Worm (Caenorhabditis elegans): ENCODE results near the gene srh-141.

Gene srh-141

DNA sequence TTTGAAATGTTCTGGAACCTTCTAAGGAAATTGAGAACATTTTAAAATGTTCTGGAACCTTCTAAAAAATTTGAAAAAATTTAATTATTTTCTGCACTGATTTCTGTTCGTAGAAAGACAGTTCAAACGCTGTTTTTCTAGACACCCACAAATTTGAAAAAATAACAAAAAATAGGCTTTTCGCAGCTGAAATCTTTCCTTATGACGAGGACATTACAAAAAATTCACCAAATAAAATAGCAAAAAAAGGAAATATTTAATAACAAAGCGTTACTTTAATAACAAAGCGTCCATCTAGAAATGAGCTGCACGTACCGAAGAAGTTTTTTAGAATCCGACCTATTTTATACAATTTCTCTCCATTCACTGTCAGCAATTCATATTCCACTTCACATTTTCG, at the start of gene srh-141:
srh-141 (plus strand) TSS at position 301 of the 400 bp plus-strand sequence.
- TF ChIP-seq cog-1 (tag; optimal IDR thresholded peaks at IDR 0.05): no peak
- TF ChIP-seq flt-1 (GFP tag; IDR thresholded peaks at IDR 0.05): no peak
- TF ChIP-seq med-1 (GFP tag; optimal IDR thresholded peaks at IDR 0.05; ENCODE audit: insufficient read depth): no peak
- no peak for TF ChIP-seq tab-1 (GFP tag; IDR thresholded peaks at IDR 0.05)
- no peak for TF ChIP-seq klf-2 (GFP tag; conservative IDR thresholded peaks at IDR 0.05)
- TF ChIP-seq ref-1 (GFP tag; conservative IDR thresholded peaks at IDR 0.05): no peak
- TF ChIP-seq ztf-23 (GFP tag; IDR thresholded peaks at IDR 0.05): no peak
- no peak for TF ChIP-seq T22C8.4 (GFP tag; IDR thresholded peaks at IDR 0.05)
- no peak for TF ChIP-seq ztf-29 (GFP tag; IDR thresholded peaks at IDR 0.05)

DNA sequence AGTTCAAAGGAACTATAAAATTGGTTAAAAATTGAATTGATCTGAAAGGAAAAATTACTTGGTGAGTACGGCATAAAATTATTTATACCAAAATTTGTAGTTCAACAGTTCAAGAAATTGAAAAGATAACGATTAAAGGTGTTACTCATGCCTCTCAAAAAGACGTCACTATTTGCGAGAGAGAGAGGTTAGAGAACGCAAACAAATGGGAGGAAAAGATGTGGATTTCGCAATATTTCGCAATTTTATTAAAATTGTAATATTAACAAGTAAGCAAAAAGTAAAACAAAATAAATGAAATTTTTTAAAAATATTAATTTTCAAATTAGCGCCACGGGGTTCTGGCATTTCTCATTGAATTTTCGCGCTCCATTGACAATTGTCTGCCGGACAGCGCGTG, 48.6 kb upstream of the srh-141 start, which contains the start of gene F13A7.11:
F13A7.11 (minus strand) TSS at position 174 of the 400 bp plus-strand sequence.
- no peak for TF ChIP-seq klf-2 (GFP tag; conservative IDR thresholded peaks at IDR 0.05)
- no peak for TF ChIP-seq cog-1 (tag; optimal IDR thresholded peaks at IDR 0.05)
- TF ChIP-seq T22C8.4 (GFP tag; IDR thresholded peaks at IDR 0.05): no peak
- TF ChIP-seq ztf-23 (GFP tag; IDR thresholded peaks at IDR 0.05): no peak
- no peak for TF ChIP-seq tab-1 (GFP tag; IDR thresholded peaks at IDR 0.05)
- no peak for TF ChIP-seq ztf-29 (GFP tag; IDR thresholded peaks at IDR 0.05)
- no peak for TF ChIP-seq ref-1 (GFP tag; conservative IDR thresholded peaks at IDR 0.05)
- TF ChIP-seq flt-1 (GFP tag; IDR thresholded peaks at IDR 0.05): no peak
- TF ChIP-seq med-1 (GFP tag; optimal IDR thresholded peaks at IDR 0.05; ENCODE audit: insufficient read depth): no peak

DNA sequence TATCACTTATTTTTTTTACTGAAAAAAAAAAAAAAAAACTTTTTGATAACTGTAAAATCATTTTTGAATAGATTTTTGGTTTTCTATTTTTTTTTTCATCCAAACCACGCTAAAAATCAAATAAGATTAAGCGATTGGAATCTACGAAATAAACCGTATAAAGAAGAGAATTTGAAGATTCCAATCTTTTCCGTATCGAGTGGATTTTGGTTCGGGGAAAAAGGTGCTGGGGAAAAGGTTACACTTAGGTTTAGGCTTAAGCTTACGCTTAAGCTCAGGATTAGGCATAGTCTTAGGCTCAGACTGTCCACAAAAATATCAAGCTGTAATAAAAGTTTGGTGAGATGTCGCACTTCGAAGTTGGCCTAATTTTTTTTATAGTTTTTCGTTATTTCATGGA, 48.0 kb upstream of the srh-141 start, which contains the start of gene F13A7.12:
F13A7.12 (plus strand) TSS at position 301 of the 400 bp plus-strand sequence.
- TF ChIP-seq ztf-29 (GFP tag; IDR thresholded peaks at IDR 0.05) (peak; percentile 30; the same call in 1 of the 2 replicates), med-1 (GFP tag; optimal IDR thresholded peaks at IDR 0.05; ENCODE audit: insufficient read depth) (no peak)

DNA sequence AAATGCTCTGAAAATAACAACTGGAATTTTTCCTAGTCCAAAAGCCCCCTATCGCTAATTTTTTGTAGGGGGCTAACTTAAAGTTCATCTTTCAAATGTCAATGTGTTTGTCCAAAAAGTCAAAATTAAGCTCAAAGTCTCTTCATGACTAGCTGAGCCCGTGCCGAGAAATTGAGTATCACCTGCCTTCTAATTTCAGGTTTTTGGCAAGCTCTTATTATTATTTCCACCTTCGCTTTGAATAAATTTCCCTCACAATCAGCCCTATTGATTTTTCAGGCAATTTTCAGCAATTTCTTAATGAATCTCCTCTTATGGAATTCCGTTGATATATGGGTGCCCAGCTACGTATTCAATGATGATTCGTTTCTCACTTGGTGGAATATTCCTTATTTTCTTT, 44.3 kb upstream of the srh-141 start, which contains the start of gene sre-36:
sre-36 (plus strand) TSS at position 301 of the 400 bp plus-strand sequence.
- TF ChIP-seq T22C8.4 (GFP tag; IDR thresholded peaks at IDR 0.05) (no peak), ztf-29 (GFP tag; IDR thresholded peaks at IDR 0.05) (no peak), ztf-23 (GFP tag; IDR thresholded peaks at IDR 0.05) (no peak), cog-1 (tag; optimal IDR thresholded peaks at IDR 0.05) (no peak), ref-1 (GFP tag; conservative IDR thresholded peaks at IDR 0.05) (no peak), klf-2 (GFP tag; conservative IDR thresholded peaks at IDR 0.05) (no peak), med-1 (GFP tag; optimal IDR thresholded peaks at IDR 0.05; ENCODE audit: insufficient read depth) (no peak)

DNA sequence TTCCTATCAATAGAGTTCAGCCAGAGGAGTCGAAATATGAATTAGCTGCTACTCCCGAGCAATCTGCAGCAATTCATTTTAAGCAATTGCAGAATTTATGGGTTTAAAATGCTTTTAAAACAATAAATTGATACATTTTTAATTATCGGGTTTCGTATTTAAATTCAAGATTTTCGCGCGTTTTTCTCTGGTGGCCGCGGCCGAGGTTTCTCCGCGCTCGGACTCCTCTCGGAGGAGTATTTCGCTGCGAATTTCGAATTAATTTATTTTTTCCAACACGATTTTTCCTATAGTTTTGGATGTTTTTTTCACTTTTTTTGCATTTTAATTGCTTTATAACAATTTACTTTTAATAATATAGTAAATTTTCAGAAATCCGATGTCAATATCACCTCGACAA, 42.2 kb upstream of the srh-141 start, which contains the start of gene F13A7.14:
F13A7.14 (plus strand) TSS at position 373 of the 400 bp plus-strand sequence.
- TF ChIP-seq tab-1 (GFP tag; IDR thresholded peaks at IDR 0.05) (no peak), flt-1 (GFP tag; IDR thresholded peaks at IDR 0.05) (peak; percentile 74), klf-2 (GFP tag; conservative IDR thresholded peaks at IDR 0.05) (no peak), ztf-23 (GFP tag; IDR thresholded peaks at IDR 0.05) (peak; percentile 81), cog-1 (tag; optimal IDR thresholded peaks at IDR 0.05) (peak; percentile 9), T22C8.4 (GFP tag; IDR thresholded peaks at IDR 0.05) (no peak), med-1 (GFP tag; optimal IDR thresholded peaks at IDR 0.05; ENCODE audit: insufficient read depth) (no peak), ref-1 (GFP tag; conservative IDR thresholded peaks at IDR 0.05) (no peak)

DNA sequence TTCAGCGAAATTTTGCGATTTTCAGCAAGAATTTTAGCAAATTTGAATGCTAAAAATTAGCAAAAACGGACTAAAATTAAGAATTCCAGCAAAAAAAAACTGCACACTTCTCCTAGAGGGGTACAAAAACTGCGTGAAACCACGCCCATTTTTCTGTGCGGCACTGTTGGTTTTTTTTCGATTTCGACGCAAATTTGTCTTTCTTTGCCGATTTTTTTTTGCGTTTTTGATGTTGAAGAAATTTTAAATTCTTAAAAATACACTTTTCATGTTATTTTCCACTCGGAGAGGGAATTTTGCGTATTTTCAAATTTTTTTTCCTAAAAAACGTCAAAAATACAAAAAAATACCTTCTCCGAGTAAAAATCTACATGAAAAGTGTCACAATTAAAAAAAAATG, 39.8 kb upstream of the srh-141 start, which contains the start of gene syp-1:
syp-1 (plus strand) TSS at position 301 of the 400 bp plus-strand sequence.
- TF ChIP-seq ztf-29 (GFP tag; IDR thresholded peaks at IDR 0.05) (no peak), ref-1 (GFP tag; conservative IDR thresholded peaks at IDR 0.05) (no peak), med-1 (GFP tag; optimal IDR thresholded peaks at IDR 0.05; ENCODE audit: insufficient read depth) (no peak)

DNA sequence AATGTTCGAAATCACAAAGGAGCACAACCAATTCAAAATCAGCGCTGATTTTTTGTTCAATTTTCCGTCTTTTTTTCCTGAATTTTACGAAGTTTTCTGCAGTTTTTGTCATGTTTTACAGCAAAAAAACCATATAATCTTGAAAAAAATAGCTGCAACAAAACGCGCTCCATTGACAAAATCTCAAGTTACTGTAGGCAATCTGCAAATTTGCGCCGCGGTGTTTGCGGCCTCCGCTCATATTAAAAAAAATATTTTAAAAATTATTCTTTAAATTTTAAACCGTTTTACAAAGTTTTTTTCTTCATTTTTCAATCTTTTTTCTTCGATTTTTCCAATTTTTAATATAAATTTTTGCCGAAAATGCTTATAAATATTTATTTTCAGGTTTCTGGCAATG, 38.4 kb upstream of the srh-141 start:
- no peak for TF ChIP-seq ref-1 (GFP tag; conservative IDR thresholded peaks at IDR 0.05)

DNA sequence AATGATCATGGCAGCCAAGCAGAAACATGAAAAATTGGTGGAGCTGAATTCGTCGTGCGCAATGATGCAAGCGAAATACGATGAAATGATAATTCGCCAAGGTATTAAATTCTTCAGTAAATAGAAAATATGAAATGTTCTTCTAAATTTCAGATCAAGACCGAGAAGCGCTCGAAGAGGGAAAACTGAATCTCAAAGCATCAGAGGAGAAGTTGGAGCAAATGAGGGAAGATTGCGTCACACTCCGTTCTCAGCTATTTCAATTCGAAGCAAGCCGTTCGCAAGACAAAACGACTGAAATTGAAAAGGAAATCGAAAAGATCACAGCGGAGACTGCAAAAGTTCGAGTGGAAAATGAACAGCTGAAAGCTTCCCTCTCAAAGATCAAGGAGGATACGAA, 37.4 kb upstream of the srh-141 start:
- TF ChIP-seq cog-1 (tag; optimal IDR thresholded peaks at IDR 0.05): no peak
- no peak for TF ChIP-seq ref-1 (GFP tag; conservative IDR thresholded peaks at IDR 0.05)
- TF ChIP-seq T22C8.4 (GFP tag; IDR thresholded peaks at IDR 0.05): no peak
- TF ChIP-seq med-1 (GFP tag; optimal IDR thresholded peaks at IDR 0.05; ENCODE audit: insufficient read depth): no peak
- TF ChIP-seq flt-1 (GFP tag; IDR thresholded peaks at IDR 0.05): no peak
- no peak for TF ChIP-seq ztf-23 (GFP tag; IDR thresholded peaks at IDR 0.05)
- no peak for TF ChIP-seq klf-2 (GFP tag; conservative IDR thresholded peaks at IDR 0.05)
- no peak for TF ChIP-seq tab-1 (GFP tag; IDR thresholded peaks at IDR 0.05)
- no peak for TF ChIP-seq ztf-29 (GFP tag; IDR thresholded peaks at IDR 0.05)

DNA sequence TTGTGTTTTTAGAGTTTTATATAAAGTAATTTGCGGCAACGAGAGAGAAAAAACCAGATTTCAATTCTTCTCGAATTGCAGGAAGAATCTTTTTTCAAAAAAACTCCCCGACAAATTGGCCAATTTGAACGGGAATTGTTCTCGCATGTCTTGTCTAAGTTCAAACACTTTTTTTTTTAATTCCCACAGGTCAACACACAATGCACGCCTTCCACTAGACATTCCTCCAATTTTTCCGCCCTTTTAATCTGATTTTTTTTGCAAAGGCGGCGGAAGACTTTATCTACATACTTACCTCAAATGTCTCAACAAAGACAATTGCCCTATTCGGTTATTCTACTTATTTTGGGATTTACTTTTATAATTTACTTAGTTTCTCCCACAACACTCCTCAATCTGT, 36.1 kb upstream of the srh-141 start, which contains the start of gene F26D2.3:
F26D2.3 (plus strand) TSS at position 301 of the 400 bp plus-strand sequence.
- TF ChIP-seq tab-1 (GFP tag; IDR thresholded peaks at IDR 0.05): no peak
- no peak for TF ChIP-seq ztf-29 (GFP tag; IDR thresholded peaks at IDR 0.05)
- TF ChIP-seq med-1 (GFP tag; optimal IDR thresholded peaks at IDR 0.05; ENCODE audit: insufficient read depth): no peak
- TF ChIP-seq klf-2 (GFP tag; conservative IDR thresholded peaks at IDR 0.05): no peak
- TF ChIP-seq T22C8.4 (GFP tag; IDR thresholded peaks at IDR 0.05): no peak
- TF ChIP-seq ref-1 (GFP tag; conservative IDR thresholded peaks at IDR 0.05): no peak
- no peak for TF ChIP-seq ztf-23 (GFP tag; IDR thresholded peaks at IDR 0.05)
- no peak for TF ChIP-seq flt-1 (GFP tag; IDR thresholded peaks at IDR 0.05)
- no peak for TF ChIP-seq cog-1 (tag; optimal IDR thresholded peaks at IDR 0.05)

DNA sequence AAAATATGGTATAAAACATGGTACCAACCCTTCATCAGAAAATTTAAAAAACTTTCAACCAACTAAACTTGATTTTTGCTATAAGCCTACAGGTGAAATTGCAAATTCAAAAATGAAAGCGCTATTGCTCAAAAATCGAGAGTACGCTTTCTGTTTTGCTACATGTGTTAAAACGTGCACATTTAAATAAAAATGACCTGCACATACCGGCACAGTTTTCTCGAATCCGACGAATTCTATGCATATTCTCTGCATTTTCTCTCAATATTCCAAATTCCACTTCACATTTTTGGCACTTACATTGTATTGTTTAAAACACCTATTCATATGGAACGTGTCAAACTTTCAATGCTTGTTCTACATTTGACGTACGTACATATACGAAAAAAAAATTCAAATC, 33.2 kb upstream of the srh-141 start, which contains the start of gene srh-145:
srh-145 (plus strand) TSS at position 193 of the 400 bp plus-strand sequence.
- no peak for TF ChIP-seq T22C8.4 (GFP tag; IDR thresholded peaks at IDR 0.05)
- no peak for TF ChIP-seq ref-1 (GFP tag; conservative IDR thresholded peaks at IDR 0.05)
- no peak for TF ChIP-seq flt-1 (GFP tag; IDR thresholded peaks at IDR 0.05)
- no peak for TF ChIP-seq ztf-29 (GFP tag; IDR thresholded peaks at IDR 0.05)
- TF ChIP-seq ztf-23 (GFP tag; IDR thresholded peaks at IDR 0.05): no peak
